Worm (Caenorhabditis elegans) whole organism, L2 larva: ENCODE results near the gene F14F9.6.

Experiments
- Y55F3AM.14 ChIP-seq: fragments of 200-800 bp; sonication (Bioruptor generic); optimal IDR thresholded peaks from 2 replicates; lab custom pipeline; 2018; ENCODE audit warnings: mild to moderate bottlenecking, missing genetic modification characterization, missing compliant biosample characterization
- ama-1 ChIP-seq: fragments of 150-350 bp; optimal IDR thresholded peaks from 2 replicates; lab custom pipeline; 2018; ENCODE audit warnings: inconsistent platforms
- ceh-82 ChIP-seq: fragments of 150-350 bp; optimal IDR thresholded peaks from 2 replicates; lab custom pipeline; 2014; ENCODE audit warnings: missing biosample characterization, missing genetic modification characterization
- crh-2 ChIP-seq: sonication (generic microtip); optimal IDR thresholded peaks from 2 replicates; lab custom pipeline; 2017; ENCODE audit warnings: missing biosample characterization, missing genetic modification characterization
- gmeb-1 ChIP-seq: fragments of 150-350 bp; optimal IDR thresholded peaks from 2 replicates; lab custom pipeline; 2014; ENCODE audit warnings: missing biosample characterization, missing genetic modification characterization
- lsy-2 ChIP-seq, 2 experiments: fragments of 150-350 bp in 1 of 2; sonication (generic microtip) in 1 of 2; optimal IDR thresholded peaks; 2 replicates each; lab custom pipeline; 2014 to 2017; ENCODE audit warnings: missing biosample characterization in 2 of 2, missing genetic modification characterization in 2 of 2
- mdl-1 ChIP-seq, 2 experiments: fragments of 150-350 bp in 1 of 2; sonication (generic microtip) in 1 of 2; optimal IDR thresholded peaks; 2 replicates each; lab custom pipeline; 2017; ENCODE audit warnings: missing biosample characterization in 2 of 2, missing genetic modification characterization in 2 of 2
- nhr-25 ChIP-seq: fragments of 150-350 bp; sonication (generic microtip); optimal IDR thresholded peaks from 3 replicates; lab custom pipeline; 2014; ENCODE audit warnings: missing biosample characterization, missing genetic modification characterization
- ztf-11 ChIP-seq: sonication (generic microtip); optimal IDR thresholded peaks from 2 replicates; lab custom pipeline; 2017; ENCODE audit warnings: missing biosample characterization, missing genetic modification characterization

DNA sequence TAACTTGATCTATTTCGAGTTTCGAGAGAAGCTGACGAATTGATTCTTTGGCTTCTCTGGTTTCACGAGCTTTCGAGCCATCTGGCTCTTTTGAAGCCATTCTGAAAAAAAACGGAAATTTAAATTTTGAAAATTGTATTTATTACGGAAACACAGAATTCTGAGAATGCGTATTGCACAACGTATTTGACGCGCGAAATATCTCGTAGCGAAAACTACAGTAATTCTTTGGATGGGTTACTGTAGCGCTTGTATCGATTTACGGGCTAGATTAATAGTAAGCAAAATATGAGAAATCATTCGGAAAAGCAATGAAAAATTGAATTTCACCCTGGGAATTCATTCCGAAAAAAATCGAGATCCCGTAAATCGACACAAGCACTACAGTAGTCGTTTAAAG, 32.6 kb downstream of the F14F9.6 start, which contains the start of gene C04F5.8:
- TF ChIP-seq mdl-1 (tag; optimal IDR thresholded peaks at IDR 0.05; lab: Kevin White, UChicago) (no peak), Y55F3AM.14 (no peak), ama-1 (no peak), lsy-2 (tag; optimal IDR thresholded peaks at IDR 0.05; lab: Kevin White, UChicago) (no peak), crh-2 (no peak), gmeb-1 (tag; lab: Kevin White, UChicago) (no peak), ztf-11 (tag; lab: Kevin White, UChicago) (no peak), nhr-25 (tag; lab: Kevin White, UChicago) (no peak), ceh-82 (tag; lab: Kevin White, UChicago) (no peak)
